Fruit fly (Drosophila melanogaster): Measurements from ENCODE around the gene Zw10.
"Not testable (repeated sequence)": the region's sequence is repeated elsewhere in the genome, so short reads cannot be mapped to it uniquely, and the experiment has no call there.

The Zw10 gene

dm6 chrX:2608470-2609157, 4.6 kb downstream of the Zw10 start, which contains the start of gene Smyd3:
Smyd3 (minus strand) TSS chrX:2608876.
- peak; percentile 80 for TF ChIP-seq CG17801 (GFP tag; optimal IDR thresholded peaks at IDR 0.05; ENCODE audit: partially characterized antibody)

- TF ChIP-seq CG17801 (GFP tag; optimal IDR thresholded peaks at IDR 0.05; ENCODE audit: partially characterized antibody), result not testable (repeated sequence)
Measured at dm6 chrX:2610236-2610635, 6.2 kb downstream of the Zw10 start, which contains the start of gene eIF3g1. eIF3g1 (minus strand) TSS chrX:2610336.

dm6 chrX:2617417-2617816, 13.4 kb downstream of the Zw10 start:
- TF ChIP-seq CG17801 (GFP tag; optimal IDR thresholded peaks at IDR 0.05; ENCODE audit: partially characterized antibody), result no peak

dm6 chrX:2619651-2620050, 15.7 kb downstream of the Zw10 start, which contains the start of the genes Tsp3A and Seipin:
Tsp3A (minus strand) TSS chrX:2619738.
Seipin (plus strand) TSS chrX:2619799.
- TF ChIP-seq CG17801 (GFP tag; optimal IDR thresholded peaks at IDR 0.05; ENCODE audit: partially characterized antibody), result peak; percentile 82

- no peak for TF ChIP-seq CG17801 (GFP tag; optimal IDR thresholded peaks at IDR 0.05; ENCODE audit: partially characterized antibody)
Measured at dm6 chrX:2624525-2625006, 20.6 kb downstream of the Zw10 start, which contains the start of the genes brv3 and Pi4KIIIalpha. brv3 (minus strand) TSS chrX:2624575. Pi4KIIIalpha (plus strand) TSS chrX:2624804.

- TF ChIP-seq CG17801 (GFP tag; optimal IDR thresholded peaks at IDR 0.05; ENCODE audit: partially characterized antibody), result no peak
Measured at dm6 chrX:2625009-2625408, 21.0 kb downstream of the Zw10 start.

dm6 chrX:2633847-2634776, 30.1 kb downstream of the Zw10 start, which contains the start of gene sgg:
sgg (plus strand) TSS chrX:2633952.
- peak; percentile 13 for TF ChIP-seq CG17801 (GFP tag; optimal IDR thresholded peaks at IDR 0.05; ENCODE audit: partially characterized antibody)

- TF ChIP-seq CG17801 (GFP tag; optimal IDR thresholded peaks at IDR 0.05; ENCODE audit: partially characterized antibody), result no peak
Measured at dm6 chrX:2635075-2635643, 31.2 kb downstream of the Zw10 start.

dm6 chrX:2635953-2636715, 32.1 kb downstream of the Zw10 start:
- no peak for TF ChIP-seq CG17801 (GFP tag; optimal IDR thresholded peaks at IDR 0.05; ENCODE audit: partially characterized antibody)

- no peak for TF ChIP-seq CG17801 (GFP tag; optimal IDR thresholded peaks at IDR 0.05; ENCODE audit: partially characterized antibody)
Measured at dm6 chrX:2636825-2637535, 33.0 kb downstream of the Zw10 start.

dm6 chrX:2637914-2638313, 33.9 kb downstream of the Zw10 start:
- TF ChIP-seq CG17801 (GFP tag; optimal IDR thresholded peaks at IDR 0.05; ENCODE audit: partially characterized antibody), result no peak

- no peak for TF ChIP-seq CG17801 (GFP tag; optimal IDR thresholded peaks at IDR 0.05; ENCODE audit: partially characterized antibody)
Measured at dm6 chrX:2638646-2639045, 34.6 kb downstream of the Zw10 start.

- peak; percentile 66 for TF ChIP-seq CG17801 (GFP tag; optimal IDR thresholded peaks at IDR 0.05; ENCODE audit: partially characterized antibody)
Measured at dm6 chrX:2642484-2643379, 38.7 kb downstream of the Zw10 start.

Data from ovary, adult (tissue).